In genomic region chr3R:8668024-8668856, dm6 we compare ENCODE assay signal across 1 fruit fly cellular context.
A peak's percentile ranks its signal among the peaks of the same experiment; 100 is the strongest.
TF ChIP-seq lines count a peak whose summit lies in the region.

No protein-coding gene starts in this region.

TF ChIP-seq in whole organism, embryonic, 481 proteins besides CTCF, POLR2A, EP300 and RAD21 (continued from another document):
- TF ChIP-seq CG15073 (GFP tag; optimal IDR thresholded peaks at IDR 0.05; lab: Kevin White, UChicago) (no peak), Sox102F (GFP tag; optimal IDR thresholded peaks at IDR 0.05; lab: Kevin White, UChicago) (no peak), gsb-n (tag; optimal IDR thresholded peaks at IDR 0.05; lab: Kevin White, UChicago) (no peak), sd (tag; optimal IDR thresholded peaks at IDR 0.05; lab: Kevin White, UChicago) (peak; percentile 42), CG3281 (GFP tag; optimal IDR thresholded peaks at IDR 0.05; lab: Kevin White, UChicago) (no peak), CG16815 (GFP tag; optimal IDR thresholded peaks at IDR 0.05; lab: Kevin White, UChicago) (no peak), Fer3 (tag; optimal IDR thresholded peaks at IDR 0.05; lab: Kevin White, UChicago) (no peak), CG6791 (GFP tag; IDR thresholded peaks at IDR 0.05; lab: Robert Waterston, UW; ENCODE audit: partially characterized antibody) (peak; percentile 95), CG12219 (GFP tag; optimal IDR thresholded peaks at IDR 0.05; lab: Kevin White, UChicago) (no peak), nom (GFP tag; optimal IDR thresholded peaks at IDR 0.05; lab: Kevin White, UChicago) (no peak), Camta (GFP tag; optimal IDR thresholded peaks at IDR 0.05; lab: Kevin White, UChicago) (no peak), Bgb (GFP tag; IDR thresholded peaks at IDR 0.05; lab: Robert Waterston, UW; ENCODE audit: partially characterized antibody) (peak; percentile 70), Bdp1 (GFP tag; optimal IDR thresholded peaks at IDR 0.05; lab: Kevin White, UChicago) (peak; percentile 98), CG30403 (GFP tag; optimal IDR thresholded peaks at IDR 0.05; lab: Kevin White, UChicago) (no peak), CG13894 (tag; optimal IDR thresholded peaks at IDR 0.05; lab: Kevin White, UChicago) (no peak), Eip74EF (GFP tag; optimal IDR thresholded peaks at IDR 0.05; lab: Kevin White, UChicago) (peak in 1 of 2 experiments; percentile 6), bowl (GFP tag; IDR thresholded peaks at IDR 0.05; lab: Robert Waterston, UW) (no peak), YL-1 (GFP tag; optimal IDR thresholded peaks at IDR 0.05; lab: Kevin White, UChicago) (no peak), chn (GFP tag; optimal IDR thresholded peaks at IDR 0.05; lab: Kevin White, UChicago) (no peak), CG6272 (GFP tag; IDR thresholded peaks at IDR 0.05; lab: Robert Waterston, UW) (no peak), CG2875 (GFP tag; optimal IDR thresholded peaks at IDR 0.05; lab: Kevin White, UChicago) (no peak), wek (GFP tag; optimal IDR thresholded peaks at IDR 0.05; lab: Kevin White, UChicago) (peak; percentile 9), CG8359 (GFP tag; optimal IDR thresholded peaks at IDR 0.05; lab: Kevin White, UChicago; ENCODE audit: borderline replicate concordance) (no peak), CG8290 (GFP tag; optimal IDR thresholded peaks at IDR 0.05; lab: Kevin White, UChicago) (no peak), CG8290 (tag; optimal IDR thresholded peaks at IDR 0.05; lab: Kevin White, UChicago) (peak in 1 of 2 experiments; percentile 23), CG12942 (GFP tag; optimal IDR thresholded peaks at IDR 0.05; lab: Kevin White, UChicago) (no peak), chinmo (GFP tag; IDR thresholded peaks at IDR 0.05; lab: Robert Waterston, UW; ENCODE audit: partially characterized antibody) (peak; percentile 52; the same call in 3 of the 4 replicates), CG30431 (GFP tag; optimal IDR thresholded peaks at IDR 0.05; lab: Kevin White, UChicago) (no peak), Sry-δ (GFP tag; optimal IDR thresholded peaks at IDR 0.05; lab: Kevin White, UChicago) (no peak), CG12769 (tag; optimal IDR thresholded peaks at IDR 0.05; lab: Kevin White, UChicago) (peak; percentile 2), gcm2 (GFP tag; optimal IDR thresholded peaks at IDR 0.05; lab: Kevin White, UChicago) (no peak), cato (GFP tag; optimal IDR thresholded peaks at IDR 0.05; lab: Kevin White, UChicago; ENCODE audit: borderline replicate concordance) (no peak), slbo (GFP tag; IDR thresholded peaks at IDR 0.05; lab: Robert Waterston, UW) (no peak), CG2199 (GFP tag; IDR thresholded peaks at IDR 0.05; lab: Robert Waterston, UW) (no peak; the same call in 2 of the 3 replicates), CG34422 (GFP tag; IDR thresholded peaks at IDR 0.05; lab: Robert Waterston, UW) (no peak), Optix (GFP tag; IDR thresholded peaks at IDR 0.05; lab: Robert Waterston, UW) (no peak), lmd (GFP tag; IDR thresholded peaks at IDR 0.05; lab: Robert Waterston, UW) (no peak), Ets65A (GFP tag; lab: Kevin White, UChicago) (no peak), sc (optimal IDR thresholded peaks at IDR 0.05; lab: Kevin White, UChicago) (no peak), sc (GFP tag; optimal IDR thresholded peaks at IDR 0.05; lab: Kevin White, UChicago) (no peak), CG6654 (GFP tag; optimal IDR thresholded peaks at IDR 0.05; lab: Kevin White, UChicago) (no peak), CG12744 (GFP tag; optimal IDR thresholded peaks at IDR 0.05; lab: Kevin White, UChicago) (no peak), CG7987 (GFP tag; optimal IDR thresholded peaks at IDR 0.05; lab: Kevin White, UChicago) (peak; percentile 4), mld (GFP tag; IDR thresholded peaks at IDR 0.05; lab: Robert Waterston, UW; ENCODE audit: partially characterized antibody) (peak; percentile 92), cwo (GFP tag; optimal IDR thresholded peaks at IDR 0.05; lab: Kevin White, UChicago) (no peak), sima (GFP tag; optimal IDR thresholded peaks at IDR 0.05; lab: Kevin White, UChicago) (no peak), Dfd (GFP tag; optimal IDR thresholded peaks at IDR 0.05; lab: Kevin White, UChicago) (no peak), az2 (GFP tag; optimal IDR thresholded peaks at IDR 0.05; lab: Kevin White, UChicago) (no peak), HLH3B (GFP tag; IDR thresholded peaks at IDR 0.05; lab: Robert Waterston, UW) (no peak), CG11723 (GFP tag; optimal IDR thresholded peaks at IDR 0.05; lab: Kevin White, UChicago) (no peak), CG4820 (GFP tag; optimal IDR thresholded peaks at IDR 0.05; lab: Kevin White, UChicago) (no peak), slou (GFP tag; optimal IDR thresholded peaks at IDR 0.05; lab: Kevin White, UChicago) (no peak), CG14667 (GFP tag; IDR thresholded peaks at IDR 0.05; lab: Robert Waterston, UW) (no peak), Sin3A (optimal IDR thresholded peaks at IDR 0.05; lab: Kevin White, UChicago) (no peak), CHES-1-like (GFP tag; optimal IDR thresholded peaks at IDR 0.05; lab: Kevin White, UChicago) (no peak), her (GFP tag; optimal IDR thresholded peaks at IDR 0.05; lab: Kevin White, UChicago) (no peak), Asciz (GFP tag; optimal IDR thresholded peaks at IDR 0.05; lab: Kevin White, UChicago) (no peak), pzg (GFP tag; optimal IDR thresholded peaks at IDR 0.05; lab: Kevin White, UChicago) (no peak), nerfin-2 (GFP tag; IDR thresholded peaks at IDR 0.05; lab: Robert Waterston, UW; ENCODE audit: partially characterized antibody) (peak; percentile 75), Lim3 (GFP tag; IDR thresholded peaks at IDR 0.05; lab: Robert Waterston, UW) (no peak), disco-r (GFP tag; optimal IDR thresholded peaks at IDR 0.05; lab: Kevin White, UChicago) (no peak), ATbp (GFP tag; optimal IDR thresholded peaks at IDR 0.05; lab: Kevin White, UChicago) (no peak), ara (GFP tag; IDR thresholded peaks at IDR 0.05; lab: Robert Waterston, UW) (no peak), eyg (GFP tag; optimal IDR thresholded peaks at IDR 0.05; lab: Kevin White, UChicago) (no peak), cg (GFP tag; optimal IDR thresholded peaks at IDR 0.05; lab: Kevin White, UChicago) (no peak), HLH4C (GFP tag; IDR thresholded peaks at IDR 0.05; lab: Robert Waterston, UW; ENCODE audit: partially characterized antibody) (peak; percentile 53), pum (GFP tag; optimal IDR thresholded peaks at IDR 0.05; lab: Kevin White, UChicago) (no peak), CG13123 (GFP tag; optimal IDR thresholded peaks at IDR 0.05; lab: Kevin White, UChicago) (no peak), Doc2 (GFP tag; IDR thresholded peaks at IDR 0.05; lab: Robert Waterston, UW) (no peak), Sry-β (GFP tag; optimal IDR thresholded peaks at IDR 0.05; lab: Kevin White, UChicago) (no peak), HmgD (GFP tag; optimal IDR thresholded peaks at IDR 0.05; lab: Kevin White, UChicago) (no peak), CG10321 (GFP tag; IDR thresholded peaks at IDR 0.05; lab: Robert Waterston, UW) (no peak), Abd-B (GFP tag; optimal IDR thresholded peaks at IDR 0.05; lab: Kevin White, UChicago) (no peak), CG2889 (GFP tag; IDR thresholded peaks at IDR 0.05; lab: Robert Waterston, UW) (no peak), toy (GFP tag; IDR thresholded peaks at IDR 0.05; lab: Robert Waterston, UW) (no peak), CG8924 (tag; optimal IDR thresholded peaks at IDR 0.05; lab: Kevin White, UChicago) (no peak), CG5245 (GFP tag; optimal IDR thresholded peaks at IDR 0.05; lab: Kevin White, UChicago) (no peak), CG12236 (GFP tag; optimal IDR thresholded peaks at IDR 0.05; lab: Kevin White, UChicago) (no peak), pros (GFP tag; optimal IDR thresholded peaks at IDR 0.05; lab: Kevin White, UChicago) (no peak), pnt (GFP tag; optimal IDR thresholded peaks at IDR 0.05; lab: Kevin White, UChicago) (no peak), Hr51 (GFP tag; optimal IDR thresholded peaks at IDR 0.05; lab: Kevin White, UChicago) (peak in 1 of 2 experiments; percentile 22), crol (GFP tag; IDR thresholded peaks at IDR 0.05; lab: Robert Waterston, UW) (peak; percentile 75), phol (tag; optimal IDR thresholded peaks at IDR 0.05; lab: Kevin White, UChicago) (no peak), croc (GFP tag; conservative IDR thresholded peaks at IDR 0.05; lab: Robert Waterston, UW) (no peak), CG18476 (GFP tag; optimal IDR thresholded peaks at IDR 0.05; lab: Kevin White, UChicago) (no peak), psq (GFP tag; optimal IDR thresholded peaks at IDR 0.05; lab: Kevin White, UChicago) (no peak), Atf6 (GFP tag; IDR thresholded peaks at IDR 0.05; lab: Robert Waterston, UW) (no peak), h (optimal IDR thresholded peaks at IDR 0.05; lab: Kevin White, UChicago) (no peak), CG14860 (GFP tag; IDR thresholded peaks at IDR 0.05; lab: Robert Waterston, UW; ENCODE audit: partially characterized antibody) (peak; percentile 52), nerfin-1 (tag; optimal IDR thresholded peaks at IDR 0.05; lab: Kevin White, UChicago) (no peak), dimm (GFP tag; IDR thresholded peaks at IDR 0.05; lab: Robert Waterston, UW) (no peak), nmo (GFP tag; optimal IDR thresholded peaks at IDR 0.05; lab: Kevin White, UChicago) (no peak), wdn (GFP tag; IDR thresholded peaks at IDR 0.05; lab: Robert Waterston, UW) (no peak), CG17829 (tag; optimal IDR thresholded peaks at IDR 0.05; lab: Kevin White, UChicago) (no peak), Opbp (GFP tag; IDR thresholded peaks at IDR 0.05; lab: Robert Waterston, UW; ENCODE audit: partially characterized antibody) (peak; percentile 92), CG13624 (GFP tag; optimal IDR thresholded peaks at IDR 0.05; lab: Kevin White, UChicago) (no peak), CG7556 (GFP tag; optimal IDR thresholded peaks at IDR 0.05; lab: Kevin White, UChicago) (no peak), CG12299 (tag; optimal IDR thresholded peaks at IDR 0.05; lab: Kevin White, UChicago) (no peak), CG33213 (GFP tag; optimal IDR thresholded peaks at IDR 0.05; lab: Kevin White, UChicago) (no peak), btn (GFP tag; optimal IDR thresholded peaks at IDR 0.05; lab: Kevin White, UChicago) (no peak), CG7786 (GFP tag; optimal IDR thresholded peaks at IDR 0.05; lab: Kevin White, UChicago) (no peak), CG12071 (GFP tag; optimal IDR thresholded peaks at IDR 0.05; lab: Kevin White, UChicago) (no peak), CG15514 (GFP tag; optimal IDR thresholded peaks at IDR 0.05; lab: Kevin White, UChicago) (no peak), row (GFP tag; IDR thresholded peaks at IDR 0.05; lab: Robert Waterston, UW) (no peak), Dbx (GFP tag; IDR thresholded peaks at IDR 0.05; lab: Robert Waterston, UW) (no peak), CG2678 (tag; optimal IDR thresholded peaks at IDR 0.05; lab: Kevin White, UChicago) (peak; percentile 16), p53 (GFP tag; optimal IDR thresholded peaks at IDR 0.05; lab: Kevin White, UChicago) (no peak), unpg (GFP tag; optimal IDR thresholded peaks at IDR 0.05; lab: Kevin White, UChicago) (no peak), CG15696 (tag; optimal IDR thresholded peaks at IDR 0.05; lab: Kevin White, UChicago) (no peak), CG11696 (GFP tag; IDR thresholded peaks at IDR 0.05; lab: Robert Waterston, UW) (no peak), caup (GFP tag; optimal IDR thresholded peaks at IDR 0.05; lab: Kevin White, UChicago; ENCODE audit: severe bottlenecking) (no peak), D19A (tag; optimal IDR thresholded peaks at IDR 0.05; lab: Kevin White, UChicago) (peak; percentile 52), Jarid2 (GFP tag; optimal IDR thresholded peaks at IDR 0.05; lab: Kevin White, UChicago) (no peak), fd3F (GFP tag; optimal IDR thresholded peaks at IDR 0.05; lab: Kevin White, UChicago) (no peak), CG17568 (GFP tag; optimal IDR thresholded peaks at IDR 0.05; lab: Kevin White, UChicago) (no peak), CG34224 (GFP tag; IDR thresholded peaks at IDR 0.05; lab: Robert Waterston, UW; ENCODE audit: partially characterized antibody) (no peak; the same call in none of the 3 replicates), grau (tag; optimal IDR thresholded peaks at IDR 0.05; lab: Kevin White, UChicago) (no peak), CG1647 (GFP tag; optimal IDR thresholded peaks at IDR 0.05; lab: Kevin White, UChicago) (no peak), inv (GFP tag; IDR thresholded peaks at IDR 0.05; lab: Robert Waterston, UW; ENCODE audit: partially characterized antibody) (peak; percentile 24), corto (GFP tag; optimal IDR thresholded peaks at IDR 0.05; lab: Kevin White, UChicago) (no peak), CG17385 (GFP tag; optimal IDR thresholded peaks at IDR 0.05; lab: Kevin White, UChicago) (peak; percentile 2), CG1603 (tag; optimal IDR thresholded peaks at IDR 0.05; lab: Kevin White, UChicago) (no peak), tup (GFP tag; optimal IDR thresholded peaks at IDR 0.05; lab: Kevin White, UChicago) (no peak), otp (GFP tag; IDR thresholded peaks at IDR 0.05; lab: Robert Waterston, UW) (peak; percentile 30; the same call in 1 of the 3 replicates), nau (GFP tag; optimal IDR thresholded peaks at IDR 0.05; lab: Kevin White, UChicago) (no peak), C15 (GFP tag; IDR thresholded peaks at IDR 0.05; lab: Robert Waterston, UW) (no peak), Med (GFP tag; lab: Kevin White, UChicago) (peak; percentile 76), Atf-2 (GFP tag; optimal IDR thresholded peaks at IDR 0.05; lab: Kevin White, UChicago) (no peak), odd (GFP tag; optimal IDR thresholded peaks at IDR 0.05; lab: Kevin White, UChicago) (no peak), tx (GFP tag; optimal IDR thresholded peaks at IDR 0.05; lab: Kevin White, UChicago) (no peak)
